Fruit fly (Drosophila melanogaster) whole organism: ENCODE results near the gene Plp.

Experiments
- Dll ChIP-seq: fragments of >200 bp; optimal IDR thresholded peaks from 2 replicates; lab custom pipeline; 2017
- pan ChIP-seq: fragments of >200 bp; optimal IDR thresholded peaks from 2 replicates; lab custom pipeline; 2017
- psq ChIP-seq: fragments of >200 bp; optimal IDR thresholded peaks from 2 replicates; lab custom pipeline; 2017
- usp ChIP-seq: fragments of >200 bp; optimal IDR thresholded peaks from 2 replicates; lab custom pipeline; 2017; ENCODE audit warnings: missing biosample characterization, missing genetic modification characterization, mixed read lengths

dm6 chr3L:15089887-15090679, 4.4 kb downstream of the Plp start:
- no peak for TF ChIP-seq Dll (lab: Kevin White, UChicago)
- no peak for TF ChIP-seq psq (lab: Kevin White, UChicago)
- TF ChIP-seq usp (GFP tag; lab: Kevin White, UChicago), result no peak
- no peak for TF ChIP-seq pan (lab: Kevin White, UChicago)
